Worm (Caenorhabditis elegans) whole organism, midembryonic: ENCODE data around the gene lido-17.

Experiments
- T22C8.4 ChIP-seq: fragments of 200-800 bp; sonication (Bioruptor generic); IDR thresholded peaks from 2 replicates; pipeline ENCODE4 v1.3.6; 2022; ENCODE audit warnings: missing genetic modification characterization, missing compliant biosample characterization
- cog-1 ChIP-seq: sonication (generic microtip); optimal IDR thresholded peaks from 2 replicates; lab custom pipeline; 2016; ENCODE audit warnings: missing genetic modification characterization, missing compliant biosample characterization
- flt-1 ChIP-seq: fragments of 200-800 bp; sonication (Bioruptor generic); IDR thresholded peaks from 2 replicates; pipeline ENCODE4 v1.3.6; 2022; ENCODE audit warnings: missing genetic modification characterization, missing compliant biosample characterization
- klf-2 ChIP-seq: fragments of 200-800 bp; sonication (Bioruptor generic); conservative IDR thresholded peaks from 2 replicates; pipeline ENCODE4 v1.3.6; 2022; ENCODE audit warnings: missing genetic modification reagents, missing genetic modification characterization, missing compliant biosample characterization
- med-1 ChIP-seq: sonication (generic microtip); optimal IDR thresholded peaks from 2 replicates; lab custom pipeline; 2017; ENCODE audit warnings: missing genetic modification characterization, mild to moderate bottlenecking, missing compliant biosample characterization, antibody characterized with exemption, missing genetic modification reagents; ENCODE audit not compliant: insufficient read depth
- ref-1 ChIP-seq: fragments of 200-800 bp; sonication (Bioruptor generic); conservative IDR thresholded peaks from 2 replicates; pipeline ENCODE4 v1.3.6; 2022; ENCODE audit warnings: missing genetic modification reagents, missing genetic modification characterization, missing compliant biosample characterization
- tab-1 ChIP-seq: fragments of 200-800 bp; sonication (Bioruptor generic); IDR thresholded peaks from 2 replicates; pipeline ENCODE4 v1.3.6; 2022; ENCODE audit warnings: missing genetic modification characterization, missing compliant biosample characterization
- ztf-23 ChIP-seq: fragments of 200-800 bp; sonication (Bioruptor generic); IDR thresholded peaks from 2 replicates; pipeline ENCODE4 v1.3.6; 2022; ENCODE audit warnings: missing genetic modification reagents, missing genetic modification characterization, missing compliant biosample characterization
- ztf-29 ChIP-seq: fragments of 200-800 bp; sonication (Bioruptor generic); IDR thresholded peaks from 2 replicates; pipeline ENCODE4 v1.3.6; 2022; ENCODE audit warnings: missing genetic modification reagents, missing genetic modification characterization, missing compliant biosample characterization

lido-17 gene

ce11 chrII:9343955-9344354 is 48.7 kb downstream of the lido-17 start:
- TF ChIP-seq med-1 (GFP tag; lab: Kevin White, UChicago) (no peak), flt-1 (GFP tag; lab: Robert Waterston, UW) (no peak)

DNA sequence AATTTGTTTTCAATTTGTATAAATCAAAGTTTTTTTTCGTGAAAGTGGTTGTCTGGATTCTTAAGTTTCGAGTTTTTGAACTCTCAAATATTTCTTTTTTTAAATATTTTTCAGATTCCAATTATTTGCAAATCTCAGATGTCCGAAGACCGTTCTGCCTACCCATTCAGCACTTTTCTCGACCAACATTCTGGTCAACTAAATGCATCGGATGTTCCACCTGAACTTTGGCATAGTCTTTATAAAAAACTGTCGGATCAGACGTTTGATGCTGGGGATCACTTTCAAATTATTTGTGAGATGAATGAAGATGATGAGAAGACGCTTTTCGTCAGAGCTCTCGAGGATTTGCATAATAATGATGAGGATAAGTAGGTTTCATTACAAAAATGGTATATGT is 53.8 kb downstream of the lido-17 start, which contains the start of gene ttll-12:
Gene ttll-12, plus strand, starts transcription at position 139 of the 400 bp plus-strand sequence.
- TF ChIP-seq flt-1 (GFP tag; lab: Robert Waterston, UW) (no peak), ztf-29 (GFP tag; lab: Robert Waterston, UW) (no peak), ref-1 (no peak), cog-1 (tag; lab: Kevin White, UChicago) (no peak), tab-1 (GFP tag; lab: Robert Waterston, UW) (no peak), med-1 (GFP tag; lab: Kevin White, UChicago) (no peak), klf-2 (GFP tag; lab: Robert Waterston, UW) (no peak), ztf-23 (GFP tag; lab: Robert Waterston, UW) (no peak), T22C8.4 (no peak)

DNA sequence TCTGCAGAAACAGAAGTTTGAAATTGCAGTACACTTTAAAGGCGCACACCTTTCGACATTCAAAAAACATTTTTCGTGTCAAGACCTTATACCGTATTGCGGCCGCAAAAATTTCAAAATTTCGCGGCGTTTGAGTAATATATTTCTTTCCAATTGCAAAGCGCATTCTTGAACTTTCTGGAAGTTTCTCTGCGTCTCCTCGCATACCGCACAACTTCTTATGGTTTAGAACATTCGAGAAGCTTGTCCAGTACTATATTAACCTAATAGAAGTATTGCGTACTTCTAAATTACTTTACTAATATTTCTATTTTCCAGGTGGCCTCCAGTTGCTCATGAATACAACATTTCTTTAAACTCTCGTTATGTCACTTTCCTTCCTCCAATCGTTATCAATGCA is 56.0 kb downstream of the lido-17 start:
- TF ChIP-seq tab-1 (GFP tag; lab: Robert Waterston, UW): no peak
- TF ChIP-seq ztf-29 (GFP tag; lab: Robert Waterston, UW): no peak
- TF ChIP-seq cog-1 (tag; lab: Kevin White, UChicago): no peak
